Worm (Caenorhabditis elegans) whole organism, mixed stage, embryonic: ENCODE results near the gene T23B5.3.

Source experiments
- M03D4.4 ChIP-seq: sonication (generic microtip); optimal IDR thresholded peaks from 2 replicates; lab custom pipeline; 2017; ENCODE audit warnings: mild to moderate bottlenecking, missing genetic modification characterization, missing compliant biosample characterization
- bed-3 ChIP-seq: fragments of 200-800 bp; sonication (Bioruptor generic); optimal IDR thresholded peaks from 3 replicates; lab custom pipeline; 2018; ENCODE audit warnings: mild to moderate bottlenecking, missing genetic modification characterization, moderate library complexity, missing compliant biosample characterization
- blmp-1 ChIP-seq: fragments of 150-350 bp; optimal IDR thresholded peaks from 2 replicates; lab custom pipeline; 2014; ENCODE audit warnings: missing biosample characterization, missing genetic modification characterization
- ceh-39 ChIP-seq: fragments of 150-350 bp; optimal IDR thresholded peaks from 2 replicates; lab custom pipeline; 2014; ENCODE audit warnings: missing biosample characterization, missing genetic modification characterization
- ceh-43 ChIP-seq: fragments of 200-800 bp; sonication (Bioruptor generic); optimal IDR thresholded peaks from 2 replicates; lab custom pipeline; 2018; ENCODE audit warnings: mild to moderate bottlenecking, missing genetic modification characterization, moderate library complexity, missing compliant biosample characterization
- ceh-83 ChIP-seq: fragments of 200-800 bp; sonication (Bioruptor generic); optimal IDR thresholded peaks from 2 replicates; lab custom pipeline; 2018; ENCODE audit warnings: mild to moderate bottlenecking, missing genetic modification characterization, missing compliant biosample characterization
- cnd-1 ChIP-seq: fragments of 200-800 bp; sonication (Bioruptor generic); optimal IDR thresholded peaks from 2 replicates; lab custom pipeline; 2018; ENCODE audit warnings: mild to moderate bottlenecking, missing genetic modification characterization, missing compliant biosample characterization
- drap-1 ChIP-seq: fragments of 200-800 bp; sonication (Bioruptor generic); optimal IDR thresholded peaks from 3 replicates; lab custom pipeline; 2018; ENCODE audit warnings: mild to moderate bottlenecking, missing genetic modification characterization, missing compliant biosample characterization
- elt-1 ChIP-seq: sonication (generic microtip); optimal IDR thresholded peaks from 2 replicates; lab custom pipeline; 2017; ENCODE audit warnings: missing genetic modification characterization, mild to moderate bottlenecking, missing compliant biosample characterization, antibody characterized with exemption, moderate library complexity, borderline replicate concordance; ENCODE audit not compliant: insufficient read depth
- elt-3 ChIP-seq: fragments of 150-350 bp; optimal IDR thresholded peaks from 2 replicates; lab custom pipeline; 2014; ENCODE audit warnings: missing biosample characterization, missing genetic modification characterization
- ham-2 ChIP-seq: fragments of 200-800 bp; sonication (Bioruptor generic); optimal IDR thresholded peaks from 2 replicates; lab custom pipeline; 2018; ENCODE audit warnings: mild to moderate bottlenecking, missing genetic modification characterization, missing compliant biosample characterization
- hlh-1 ChIP-seq: fragments of 150-350 bp; optimal IDR thresholded peaks from 2 replicates; lab custom pipeline; 2014; ENCODE audit warnings: missing biosample characterization, missing genetic modification reagents, missing genetic modification characterization
- lin-13 ChIP-seq: fragments of 150-350 bp; optimal IDR thresholded peaks from 2 replicates; lab custom pipeline; 2014; ENCODE audit warnings: missing biosample characterization, missing genetic modification characterization
- lin-32 ChIP-seq: fragments of 200-800 bp; sonication (Bioruptor generic); optimal IDR thresholded peaks from 2 replicates; lab custom pipeline; 2018; ENCODE audit warnings: mild to moderate bottlenecking, missing genetic modification characterization, missing compliant biosample characterization
- mab-5 ChIP-seq: fragments of 150-350 bp; optimal IDR thresholded peaks from 2 replicates; lab custom pipeline; 2014; ENCODE audit warnings: missing biosample characterization, missing genetic modification characterization
- mep-1 ChIP-seq: fragments of 150-350 bp; optimal IDR thresholded peaks from 2 replicates; lab custom pipeline; 2017; ENCODE audit warnings: missing biosample characterization, missing genetic modification reagents, missing genetic modification characterization, inconsistent platforms
- mls-2 ChIP-seq: sonication (generic microtip); optimal IDR thresholded peaks from 2 replicates; lab custom pipeline; 2016; ENCODE audit warnings: mild to moderate bottlenecking, missing genetic modification characterization, moderate library complexity, missing compliant biosample characterization
- nhr-12 ChIP-seq: fragments of 150-350 bp; optimal IDR thresholded peaks from 2 replicates; lab custom pipeline; 2014; ENCODE audit warnings: missing biosample characterization, missing genetic modification characterization
- nhr-2 ChIP-seq: fragments of 150-350 bp; optimal IDR thresholded peaks from 2 replicates; lab custom pipeline; 2014; ENCODE audit warnings: missing biosample characterization, missing genetic modification characterization
- nhr-237 ChIP-seq: fragments of 150-350 bp; optimal IDR thresholded peaks from 2 replicates; lab custom pipeline; 2014; ENCODE audit warnings: missing biosample characterization, missing genetic modification characterization
- nhr-28 ChIP-seq: fragments of 150-350 bp; optimal IDR thresholded peaks from 2 replicates; lab custom pipeline; 2014; ENCODE audit warnings: missing biosample characterization, missing genetic modification characterization
- nhr-76 ChIP-seq: sonication (generic microtip); optimal IDR thresholded peaks from 2 replicates; lab custom pipeline; 2017; ENCODE audit warnings: missing biosample characterization, missing genetic modification characterization
- pha-4 ChIP-seq: fragments of 150-350 bp; optimal IDR thresholded peaks from 2 replicates; lab custom pipeline; 2018; ENCODE audit warnings: missing biosample characterization, missing genetic modification reagents, missing genetic modification characterization
- snpc-4 ChIP-seq: fragments of 150-350 bp; optimal IDR thresholded peaks from 2 replicates; lab custom pipeline; 2014; ENCODE audit warnings: missing biosample characterization, missing genetic modification characterization
- tbx-8 ChIP-seq: fragments of 200-800 bp; sonication (Bioruptor generic); optimal IDR thresholded peaks from 2 replicates; lab custom pipeline; 2018; ENCODE audit warnings: mild to moderate bottlenecking, missing genetic modification characterization, moderate library complexity, missing compliant biosample characterization
- unc-39 ChIP-seq: fragments of 150-350 bp; optimal IDR thresholded peaks from 2 replicates; lab custom pipeline; 2014; ENCODE audit warnings: missing biosample characterization, missing genetic modification characterization
- unc-62 ChIP-seq: fragments of 150-350 bp; optimal IDR thresholded peaks from 2 replicates; lab custom pipeline; 2014; ENCODE audit warnings: missing biosample characterization, missing genetic modification reagents, missing genetic modification characterization
- zip-8 ChIP-seq: fragments of 150-350 bp; optimal IDR thresholded peaks from 2 replicates; lab custom pipeline; 2014; ENCODE audit warnings: missing biosample characterization, missing genetic modification characterization
- ztf-11 ChIP-seq: fragments of 150-350 bp; optimal IDR thresholded peaks from 2 replicates; lab custom pipeline; 2014; ENCODE audit warnings: missing biosample characterization, missing genetic modification characterization

The T23B5.3 gene

ce11 chrIV:12689292-12689691 lies 822 bp downstream of the T23B5.3 start:
- TF ChIP-seq nhr-237 (no peak), pha-4 (tag; lab: Kevin White, UChicago) (no peak), zip-8 (tag; lab: Kevin White, UChicago) (peak; percentile 100), cnd-1 (tag; lab: Kevin White, UChicago) (no peak)

DNA sequence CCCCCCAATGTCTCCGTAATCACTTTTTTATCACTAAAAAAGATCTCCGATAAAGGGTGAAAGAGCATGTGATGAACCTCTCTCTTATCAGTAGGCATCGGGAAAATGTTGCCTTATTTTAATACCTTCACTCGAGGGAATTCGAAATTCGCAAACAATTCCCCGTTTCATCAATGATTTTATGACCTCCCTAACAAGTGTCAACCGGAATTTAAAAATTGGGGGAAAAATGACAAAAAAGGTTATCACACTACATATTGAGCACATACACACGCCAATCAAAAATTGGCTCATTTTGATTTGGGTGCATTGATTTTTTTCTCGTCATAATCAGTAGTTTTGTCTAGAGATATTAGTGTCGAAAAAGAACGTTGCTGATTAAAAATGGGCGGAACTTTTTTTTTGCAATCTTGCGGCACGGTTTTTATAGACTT lies 1.3 kb downstream of the T23B5.3 start:
- TF ChIP-seq mab-5 (no peak), ceh-39 (tag; lab: Kevin White, UChicago) (no peak), elt-1 (peak; percentile 29)

DNA sequence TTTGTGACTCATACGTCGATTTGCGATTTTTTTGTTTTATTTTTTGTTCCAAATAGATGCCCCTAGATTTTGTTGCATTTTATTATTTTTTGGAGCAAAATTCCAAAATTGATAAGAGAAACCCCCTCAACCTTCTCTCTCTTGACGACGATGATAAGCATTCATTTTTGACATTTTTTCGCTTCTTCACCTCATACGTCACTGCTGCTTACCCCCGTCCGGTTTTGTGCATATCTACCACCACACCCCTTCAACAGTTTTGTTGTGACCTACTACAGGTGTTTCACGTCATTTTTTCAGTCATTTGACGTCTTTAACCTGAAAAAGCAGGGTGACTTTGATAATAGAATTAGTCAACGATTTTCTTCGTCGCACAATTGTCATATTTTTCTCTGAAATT lies 10.4 kb downstream of the T23B5.3 start:
- TF ChIP-seq tbx-8 = no peak
- TF ChIP-seq bed-3 = no peak
- no peak for TF ChIP-seq lin-13 (tag; lab: Kevin White, UChicago)
- TF ChIP-seq ham-2 (GFP tag; lab: Kevin White, UChicago) = no peak
- TF ChIP-seq ceh-43 (GFP tag; lab: Kevin White, UChicago) = no peak
- TF ChIP-seq nhr-28 = no peak
- no peak for TF ChIP-seq elt-3
- TF ChIP-seq snpc-4 (tag; lab: Kevin White, UChicago) = no peak

- TF ChIP-seq unc-39 (tag; lab: Kevin White, UChicago) (no peak), nhr-12 (no peak), unc-62 (GFP tag; lab: Kevin White, UChicago) (no peak), lin-32 (no peak), nhr-2 (no peak), drap-1 (GFP tag; lab: Kevin White, UChicago) (no peak), nhr-76 (no peak), ceh-83 (GFP tag; lab: Kevin White, UChicago) (no peak), ztf-11 (tag; lab: Kevin White, UChicago) (no peak), ceh-39 (tag; lab: Kevin White, UChicago) (no peak), M03D4.4 (tag; lab: Kevin White, UChicago) (no peak), mep-1 (tag; lab: Kevin White, UChicago) (no peak)
Observed at ce11 chrIV:12700204-12700603, 11.7 kb downstream of the T23B5.3 start.

DNA sequence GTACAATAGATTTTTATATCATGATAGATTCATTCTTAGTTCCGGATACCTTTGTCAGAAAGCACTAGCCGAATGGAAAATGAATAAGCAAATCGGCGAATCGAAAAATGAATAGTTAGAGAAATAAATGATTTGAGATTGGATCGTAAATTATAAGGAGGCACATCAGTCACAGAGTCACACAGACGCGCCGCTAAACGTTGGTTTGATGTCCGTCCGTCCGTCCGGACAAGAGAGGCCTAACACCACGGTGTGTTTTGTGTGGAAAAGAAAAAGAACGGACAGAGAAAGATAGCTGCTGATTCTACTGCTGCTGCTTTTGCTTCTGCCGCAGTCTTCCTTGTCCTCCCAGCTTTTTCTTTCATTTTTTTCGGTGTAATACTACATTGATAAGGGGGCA lies 12.5 kb downstream of the T23B5.3 start:
- peak; percentile 62 for TF ChIP-seq unc-62 (GFP tag; lab: Kevin White, UChicago)
- TF ChIP-seq nhr-2 = no peak
- TF ChIP-seq hlh-1 (tag; lab: Kevin White, UChicago) = no peak
- TF ChIP-seq, all 35 proteins: peak for 1

DNA sequence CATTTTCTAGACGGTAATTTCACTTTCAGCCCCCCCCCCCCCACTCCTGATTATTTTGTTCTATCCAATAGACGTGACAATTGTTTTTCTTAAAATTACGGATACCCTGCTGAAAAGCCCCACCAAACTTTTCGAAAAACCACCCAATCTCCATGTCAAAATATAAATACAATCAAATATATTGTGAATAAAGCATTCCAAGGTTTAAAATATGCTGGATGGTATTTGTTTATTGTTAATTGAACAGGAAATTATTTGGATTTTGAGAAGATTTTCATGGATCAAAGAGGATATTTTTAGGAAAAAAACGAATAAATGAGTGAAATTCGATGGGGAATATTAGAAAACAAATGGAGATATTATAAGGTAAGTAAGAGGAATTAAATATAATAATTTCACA lies 15.3 kb downstream of the T23B5.3 start, which contains the start of gene C27D8.4:
Gene C27D8.4 (plus strand): TSS at position 301 of the 400 bp plus-strand sequence.
- TF ChIP-seq ceh-83 (GFP tag; lab: Kevin White, UChicago) (no peak), cnd-1 (tag; lab: Kevin White, UChicago) (no peak), ham-2 (GFP tag; lab: Kevin White, UChicago) (no peak), mls-2 (no peak), nhr-237 (no peak)

- TF ChIP-seq elt-3 (peak; percentile 34), ham-2 (GFP tag; lab: Kevin White, UChicago) (no peak), unc-62 (GFP tag; lab: Kevin White, UChicago) (peak; percentile 14), nhr-2 (no peak), elt-1 (peak; percentile 58)
Observed at ce11 chrIV:12710996-12711395, 22.5 kb downstream of the T23B5.3 start, which contains the start of gene C27D8.2. TSS of gene C27D8.2 (plus strand) at chrIV:12711217.

DNA sequence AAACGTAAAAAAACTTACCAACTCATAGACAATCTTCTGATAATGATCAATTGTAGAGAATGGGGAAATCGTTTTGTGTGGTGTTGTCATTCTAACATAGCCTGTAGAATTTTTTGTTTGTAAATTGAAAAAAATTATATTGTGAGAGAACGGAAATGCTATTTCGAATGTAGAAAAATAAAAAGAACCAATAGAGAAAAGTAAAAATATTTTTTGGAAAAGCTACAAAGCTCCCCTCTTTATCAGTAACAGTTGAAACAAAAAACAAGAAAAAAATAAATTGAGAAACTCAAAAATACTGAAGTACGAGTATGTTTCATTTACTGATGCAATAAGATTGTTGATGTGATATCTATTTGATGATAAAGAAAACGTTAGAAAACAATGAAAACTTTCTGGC lies 23.2 kb downstream of the T23B5.3 start, which contains the start of gene C27D8.3:
Gene C27D8.3 (minus strand): TSS at position 101 of the 400 bp plus-strand sequence.
- TF ChIP-seq cnd-1 (tag; lab: Kevin White, UChicago) = no peak
- no peak for TF ChIP-seq nhr-28
- no peak for TF ChIP-seq ceh-39 (tag; lab: Kevin White, UChicago)
- TF ChIP-seq nhr-2 = no peak
- no peak for TF ChIP-seq blmp-1 (tag; lab: Kevin White, UChicago)
- no peak for TF ChIP-seq zip-8 (tag; lab: Kevin White, UChicago)
- no peak for TF ChIP-seq nhr-76
- TF ChIP-seq lin-32 = no peak
- TF ChIP-seq ztf-11 (tag; lab: Kevin White, UChicago) = no peak
